Worm (Caenorhabditis elegans) whole organism, early embryonic: ENCODE measurements around the gene F25F2.1.

Experiments
- B0310.2 ChIP-seq: sonication (generic microtip); optimal IDR thresholded peaks from 2 replicates; lab custom pipeline; 2016; ENCODE audit warnings: mild to moderate bottlenecking, missing genetic modification characterization, missing compliant biosample characterization
- F13C5.2 ChIP-seq: sonication (generic microtip); optimal IDR thresholded peaks from 2 replicates; lab custom pipeline; 2017; ENCODE audit warnings: mild to moderate bottlenecking, missing genetic modification characterization, inconsistent platforms, missing compliant biosample characterization
- aly-1 ChIP-seq: sonication (generic microtip); optimal IDR thresholded peaks from 2 replicates; lab custom pipeline; 2016; ENCODE audit warnings: missing genetic modification characterization, missing compliant biosample characterization
- ama-1 ChIP-seq: fragments of 150-350 bp; optimal IDR thresholded peaks from 2 replicates; lab custom pipeline; 2014
- ceh-13 ChIP-seq: fragments of 200-800 bp; sonication (Bioruptor generic); optimal IDR thresholded peaks from 2 replicates; lab custom pipeline; 2018; ENCODE audit warnings: mild to moderate bottlenecking, missing genetic modification characterization, missing compliant biosample characterization
- ceh-36 ChIP-seq: sonication (generic microtip); optimal IDR thresholded peaks from 2 replicates; lab custom pipeline; 2016; ENCODE audit warnings: missing genetic modification characterization, inconsistent platforms, missing compliant biosample characterization
- ets-7 ChIP-seq: sonication (generic microtip); optimal IDR thresholded peaks from 2 replicates; lab custom pipeline; 2016; ENCODE audit warnings: missing genotype, missing genetic modification characterization, missing compliant biosample characterization
- flt-1 ChIP-seq: fragments of 200-800 bp; sonication (Bioruptor generic); IDR thresholded peaks from 2 replicates; pipeline ENCODE4 v1.3.6; 2022; ENCODE audit warnings: missing genetic modification characterization, missing compliant biosample characterization
- hmbx-1 ChIP-seq: sonication (generic microtip); optimal IDR thresholded peaks from 2 replicates; lab custom pipeline; 2016; ENCODE audit warnings: mild to moderate bottlenecking, missing genetic modification characterization, missing compliant biosample characterization
- hmg-4 ChIP-seq: fragments of 200-800 bp; sonication (Bioruptor generic); optimal IDR thresholded peaks from 2 replicates; lab custom pipeline; 2018; ENCODE audit warnings: mild to moderate bottlenecking, missing genetic modification characterization, missing compliant biosample characterization
- hnd-1 ChIP-seq: sonication (generic microtip); optimal IDR thresholded peaks from 2 replicates; lab custom pipeline; 2016; ENCODE audit warnings: missing genetic modification characterization, missing compliant biosample characterization
- pes-1 ChIP-seq: fragments of 200-800 bp; sonication (Bioruptor generic); IDR thresholded peaks from 2 replicates; pipeline ENCODE4 v1.3.6; 2022; ENCODE audit warnings: missing genetic modification reagents, missing genetic modification characterization, missing compliant biosample characterization
- scrt-1 ChIP-seq: fragments of 200-800 bp; sonication (Bioruptor generic); IDR thresholded peaks from 2 replicates; pipeline ENCODE4 v1.3.6; 2022; ENCODE audit warnings: missing genetic modification characterization, missing compliant biosample characterization
- sea-1 ChIP-seq: fragments of 200-800 bp; sonication (Bioruptor generic); conservative IDR thresholded peaks from 2 replicates; pipeline ENCODE4 v1.3.6; 2022; ENCODE audit warnings: missing genetic modification characterization, missing compliant biosample characterization
- tbx-11 ChIP-seq: fragments of 200-800 bp; sonication (Bioruptor generic); IDR thresholded peaks from 2 replicates; pipeline ENCODE4 v1.3.6; 2022; ENCODE audit warnings: missing genetic modification characterization, missing compliant biosample characterization
- tbx-37 ChIP-seq: fragments of 200-800 bp; sonication (Bioruptor generic); conservative IDR thresholded peaks from 2 replicates; pipeline ENCODE4 v1.3.6; 2022; ENCODE audit warnings: missing genetic modification reagents, missing genetic modification characterization, missing compliant biosample characterization
- tra-4 ChIP-seq: sonication (generic microtip); optimal IDR thresholded peaks from 2 replicates; lab custom pipeline; 2017; ENCODE audit warnings: missing genetic modification characterization, missing compliant biosample characterization

The F25F2.1 gene

ce11 chrIII:4474908-4475307, 33.7 kb upstream of the F25F2.1 start, which contains the start of gene ifet-1:
TSS of gene ifet-1 (minus strand) at chrIII:4475150.
- TF ChIP-seq sea-1 (GFP tag; lab: Robert Waterston, UW) (no peak), ama-1 (lab: Kevin White, UChicago) (no peak), tbx-11 (GFP tag; lab: Robert Waterston, UW) (no peak), B0310.2 (tag; lab: Kevin White, UChicago) (no peak), scrt-1 (GFP tag; lab: Robert Waterston, UW) (no peak), tra-4 (tag; lab: Kevin White, UChicago) (no peak), ceh-36 (tag; lab: Kevin White, UChicago) (no peak), hmbx-1 (no peak), ets-7 (tag; lab: Kevin White, UChicago) (no peak)

- TF ChIP-seq pes-1 (peak; percentile 68), scrt-1 (GFP tag; lab: Robert Waterston, UW) (no peak), sea-1 (GFP tag; lab: Robert Waterston, UW) (peak; percentile 52; the same call in 1 of the 2 replicates), B0310.2 (tag; lab: Kevin White, UChicago) (peak; percentile 5), aly-1 (no peak), flt-1 (GFP tag; lab: Robert Waterston, UW) (peak; percentile 67), hmbx-1 (no peak), hnd-1 (peak; percentile 27), hmg-4 (GFP tag; lab: Kevin White, UChicago) (peak; percentile 44), ceh-36 (tag; lab: Kevin White, UChicago) (peak; percentile 52), tra-4 (tag; lab: Kevin White, UChicago) (no peak), tbx-11 (GFP tag; lab: Robert Waterston, UW) (peak; percentile 50; the same call in 1 of the 2 replicates), ceh-13 (no peak), F13C5.2 (tag; lab: Kevin White, UChicago) (peak; percentile 92)
Observed at ce11 chrIII:4475428-4475968, 33.2 kb upstream of the F25F2.1 start, which contains the start of gene rps-1. TSS of gene rps-1 (plus strand) at chrIII:4475918.

ce11 chrIII:4476313-4476712, 32.3 kb upstream of the F25F2.1 start:
- no peak for TF ChIP-seq scrt-1 (GFP tag; lab: Robert Waterston, UW)
- no peak for TF ChIP-seq sea-1 (GFP tag; lab: Robert Waterston, UW)
- TF ChIP-seq tra-4 (tag; lab: Kevin White, UChicago): no peak
- no peak for TF ChIP-seq tbx-11 (GFP tag; lab: Robert Waterston, UW)
- no peak for TF ChIP-seq hnd-1
- TF ChIP-seq ets-7 (tag; lab: Kevin White, UChicago): no peak
- TF ChIP-seq F13C5.2 (tag; lab: Kevin White, UChicago): no peak
- no peak for TF ChIP-seq ceh-36 (tag; lab: Kevin White, UChicago)
- TF ChIP-seq tbx-37 (GFP tag; lab: Robert Waterston, UW): no peak
- TF ChIP-seq flt-1 (GFP tag; lab: Robert Waterston, UW): no peak
- no peak for TF ChIP-seq B0310.2 (tag; lab: Kevin White, UChicago)
- TF ChIP-seq aly-1: no peak
- TF ChIP-seq pes-1: no peak
- no peak for TF ChIP-seq hmbx-1
- TF ChIP-seq hmg-4 (GFP tag; lab: Kevin White, UChicago): no peak

- TF ChIP-seq ama-1 (lab: Kevin White, UChicago) (no peak), B0310.2 (tag; lab: Kevin White, UChicago) (no peak), tra-4 (tag; lab: Kevin White, UChicago) (no peak), aly-1 (no peak), hmg-4 (GFP tag; lab: Kevin White, UChicago) (no peak), hmbx-1 (no peak), scrt-1 (GFP tag; lab: Robert Waterston, UW) (no peak), hnd-1 (no peak), ets-7 (tag; lab: Kevin White, UChicago) (no peak), tbx-11 (GFP tag; lab: Robert Waterston, UW) (no peak), tbx-37 (GFP tag; lab: Robert Waterston, UW) (no peak), ceh-13 (no peak), sea-1 (GFP tag; lab: Robert Waterston, UW) (no peak)
Observed at ce11 chrIII:4476806-4477205, 31.8 kb upstream of the F25F2.1 start.

ce11 chrIII:4477472-4477871, 31.2 kb upstream of the F25F2.1 start, which contains the start of gene ins-17:
TSS of gene ins-17 (minus strand) at chrIII:4477572.
- TF ChIP-seq tbx-37 (GFP tag; lab: Robert Waterston, UW): no peak
- no peak for TF ChIP-seq ceh-13
- TF ChIP-seq ets-7 (tag; lab: Kevin White, UChicago): no peak
- no peak for TF ChIP-seq hmbx-1
- TF ChIP-seq ceh-36 (tag; lab: Kevin White, UChicago): no peak
- no peak for TF ChIP-seq F13C5.2 (tag; lab: Kevin White, UChicago)
- TF ChIP-seq tbx-11 (GFP tag; lab: Robert Waterston, UW): no peak
- no peak for TF ChIP-seq aly-1
- TF ChIP-seq hnd-1: no peak

ce11 chrIII:4481787-4482186, 26.9 kb upstream of the F25F2.1 start:
- no peak for TF ChIP-seq pes-1
- TF ChIP-seq hmbx-1: no peak
- TF ChIP-seq F13C5.2 (tag; lab: Kevin White, UChicago): no peak
- TF ChIP-seq ceh-13: no peak
- no peak for TF ChIP-seq B0310.2 (tag; lab: Kevin White, UChicago)
- no peak for TF ChIP-seq ceh-36 (tag; lab: Kevin White, UChicago)
- TF ChIP-seq hnd-1: no peak
- no peak for TF ChIP-seq tbx-11 (GFP tag; lab: Robert Waterston, UW)

ce11 chrIII:4482986-4483385, 25.7 kb upstream of the F25F2.1 start:
- TF ChIP-seq tbx-37 (GFP tag; lab: Robert Waterston, UW) (no peak), scrt-1 (GFP tag; lab: Robert Waterston, UW) (no peak), B0310.2 (tag; lab: Kevin White, UChicago) (no peak), ets-7 (tag; lab: Kevin White, UChicago) (no peak), sea-1 (GFP tag; lab: Robert Waterston, UW) (no peak), aly-1 (no peak), pes-1 (no peak), hmbx-1 (no peak), F13C5.2 (tag; lab: Kevin White, UChicago) (no peak), hnd-1 (no peak), ama-1 (lab: Kevin White, UChicago) (no peak)
